Worm (Caenorhabditis elegans): ENCODE measurements around the gene T04C12.8.

The T04C12.8 gene

DNA sequence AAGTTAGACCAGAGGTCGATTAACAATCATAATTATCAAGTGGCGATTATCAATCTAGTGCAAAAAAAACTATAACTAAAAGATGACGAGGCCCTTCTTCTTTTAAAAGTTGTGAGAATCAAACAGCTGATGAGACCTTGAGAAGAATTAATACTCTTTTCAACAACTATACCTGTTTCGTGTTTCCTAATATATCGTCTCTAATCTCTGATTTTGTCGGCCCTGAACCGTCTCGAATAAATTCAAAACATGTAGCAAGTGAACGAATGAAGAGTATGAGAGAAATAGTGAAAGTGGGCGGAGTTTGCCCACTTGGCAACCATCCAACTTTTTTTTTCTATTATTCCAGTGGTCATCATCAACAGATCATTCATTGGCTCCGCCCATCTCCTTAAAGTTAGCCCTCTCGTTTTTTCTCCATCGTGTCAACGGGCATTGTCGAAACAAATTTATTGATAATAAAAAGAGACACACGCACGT is 18.4 kb upstream of the T04C12.8 start, which contains the start of gene Y42A5A.1:
Gene Y42A5A.1, plus strand, starts transcription at position 430 of the 480 bp plus-strand sequence.
- TF ChIP-seq blmp-1 (tag; optimal IDR thresholded peaks at IDR 0.05) (peak; percentile 49), grh-1 (GFP tag; IDR thresholded peaks at IDR 0.05) (0 out of 2 replicates have a peak, but pooled peaks have one; percentile 22), ceh-8 (GFP tag; optimal IDR thresholded peaks at IDR 0.05) (no peak), tbx-2 (tag; optimal IDR thresholded peaks at IDR 0.05) (no peak), lin-14 (GFP tag; optimal IDR thresholded peaks at IDR 0.05) (peak; percentile 31), lsy-2 (tag; optimal IDR thresholded peaks at IDR 0.05) (peak in 1 of 2 experiments; percentile 24), nhr-85 (tag) (peak; percentile 96), pqm-1 (tag; optimal IDR thresholded peaks at IDR 0.05) (no peak)

ce11 chrV:11087119-11087518 is 18.0 kb upstream of the T04C12.8 start:
- TF ChIP-seq dsc-1 (tag; optimal IDR thresholded peaks at IDR 0.05), result no peak
- no peak for TF ChIP-seq ztf-11 (tag; optimal IDR thresholded peaks at IDR 0.05)
- no peak for TF ChIP-seq jun-1 (tag; optimal IDR thresholded peaks at IDR 0.05)
- no peak for TF ChIP-seq hpl-2 (GFP tag; optimal IDR thresholded peaks at IDR 0.05)
- TF ChIP-seq C04F5.9 (tag; optimal IDR thresholded peaks at IDR 0.05), result no peak
- no peak for TF ChIP-seq zip-4 (GFP tag; optimal IDR thresholded peaks at IDR 0.05)
- no peak for TF ChIP-seq unc-62 (GFP tag; optimal IDR thresholded peaks at IDR 0.05)
- TF ChIP-seq dpl-1 (GFP tag; optimal IDR thresholded peaks at IDR 0.05), result no peak
- no peak for TF ChIP-seq tlp-1 (tag; optimal IDR thresholded peaks at IDR 0.05)
- TF ChIP-seq nhr-20 (tag; optimal IDR thresholded peaks at IDR 0.05), result peak; percentile 40
- TF ChIP-seq sptf-1 (tag; optimal IDR thresholded peaks at IDR 0.05), result no peak
- no peak for TF ChIP-seq isw-1 (GFP tag; IDR thresholded peaks at IDR 0.05)
- TF ChIP-seq fkh-8 (tag; optimal IDR thresholded peaks at IDR 0.05), result no peak
- TF ChIP-seq zag-1 (tag; optimal IDR thresholded peaks at IDR 0.05), result no peak
- no peak for TF ChIP-seq irx-1 (tag; optimal IDR thresholded peaks at IDR 0.05)
- no peak for TF ChIP-seq nhr-237 (tag; optimal IDR thresholded peaks at IDR 0.05)
- TF ChIP-seq ama-1 (optimal IDR thresholded peaks at IDR 0.05), result no peak
- TF ChIP-seq tbx-2 (tag; optimal IDR thresholded peaks at IDR 0.05), result no peak
- no peak for TF ChIP-seq skn-1 (tag; optimal IDR thresholded peaks at IDR 0.05)
- TF ChIP-seq xbp-1 (tag; optimal IDR thresholded peaks at IDR 0.05), result no peak
- no peak for TF ChIP-seq ceh-8 (GFP tag; optimal IDR thresholded peaks at IDR 0.05)
- TF ChIP-seq C16A3.4 (tag; optimal IDR thresholded peaks at IDR 0.05), result no peak
- TF ChIP-seq nhr-77 (tag; optimal IDR thresholded peaks at IDR 0.05), result no peak
- no peak for TF ChIP-seq lsy-2 (tag; optimal IDR thresholded peaks at IDR 0.05)
- TF ChIP-seq egl-27 (tag; optimal IDR thresholded peaks at IDR 0.05), result no peak
- no peak for TF ChIP-seq unc-130 (tag; optimal IDR thresholded peaks at IDR 0.05)
- no peak for TF ChIP-seq aha-1 (tag; optimal IDR thresholded peaks at IDR 0.05)
- no peak for TF ChIP-seq nhr-11 (tag; optimal IDR thresholded peaks at IDR 0.05)
- no peak for TF ChIP-seq nhr-85 (tag)
- TF ChIP-seq efl-1 (optimal IDR thresholded peaks at IDR 0.05), result no peak
- peak in 1 of 2 experiments; percentile 39 for TF ChIP-seq efl-1 (GFP tag; optimal IDR thresholded peaks at IDR 0.05 in 1 of 2)
- TF ChIP-seq nhr-47 (tag; optimal IDR thresholded peaks at IDR 0.05), result no peak
- no peak for TF ChIP-seq aly-2 (tag; optimal IDR thresholded peaks at IDR 0.05)
- no peak for TF ChIP-seq pqm-1 (tag; optimal IDR thresholded peaks at IDR 0.05)
- TF ChIP-seq elt-2 (tag; optimal IDR thresholded peaks at IDR 0.05), result peak; percentile 99
- no peak for TF ChIP-seq snpc-4 (tag; optimal IDR thresholded peaks at IDR 0.05)
- TF ChIP-seq ces-1 (GFP tag; optimal IDR thresholded peaks at IDR 0.05), result no peak
- TF ChIP-seq pag-3 (tag; optimal IDR thresholded peaks at IDR 0.05; ENCODE audit: borderline replicate concordance, insufficient read depth), result no peak
- no peak for TF ChIP-seq snu-23 (GFP tag; optimal IDR thresholded peaks at IDR 0.05)
- no peak for TF ChIP-seq ceh-63 (GFP tag; optimal IDR thresholded peaks at IDR 0.05)
- TF ChIP-seq ztf-4 (tag; optimal IDR thresholded peaks at IDR 0.05), result no peak
- no peak for TF ChIP-seq hlh-17 (GFP tag; optimal IDR thresholded peaks at IDR 0.05; ENCODE audit: borderline replicate concordance)
- no peak for TF ChIP-seq ets-5 (GFP tag; IDR thresholded peaks at IDR 0.05)
- TF ChIP-seq lir-3 (tag; optimal IDR thresholded peaks at IDR 0.05; ENCODE audit: poor library complexity), result no peak
- TF ChIP-seq vab-15 (tag; optimal IDR thresholded peaks at IDR 0.05), result no peak
- TF ChIP-seq mdl-1 (tag; optimal IDR thresholded peaks at IDR 0.05), result no peak
- TF ChIP-seq swsn-7 (tag; optimal IDR thresholded peaks at IDR 0.05), result no peak
- TF ChIP-seq lin-14 (GFP tag; optimal IDR thresholded peaks at IDR 0.05), result peak; percentile 32
- no peak for TF ChIP-seq unc-86 (tag; optimal IDR thresholded peaks at IDR 0.05)

All from whole organism, L1 larva.